Fruit fly (Drosophila melanogaster) whole organism, embryonic: ENCODE data around the gene PolD2.

Experiments used
- Aef1 ChIP-seq: fragments of 200-800 bp; sonication (Bioruptor generic); IDR thresholded peaks from 3 replicates; pipeline ENCODE4 v1.3.6; 2022; ENCODE audit warnings: missing biosample characterization, missing genetic modification characterization
- BtbVII ChIP-seq: fragments of 200-800 bp; sonication (Bioruptor generic); optimal IDR thresholded peaks from 3 replicates; lab custom pipeline; 2017; ENCODE audit warnings: missing biosample characterization, mild to moderate bottlenecking, missing genetic modification characterization
- CG10366 ChIP-seq: fragments of 200-800 bp; sonication (Bioruptor generic); IDR thresholded peaks from 2 replicates; pipeline ENCODE4 v1.3.6; 2022; ENCODE audit warnings: missing biosample characterization, missing genetic modification characterization
- CG10979 ChIP-seq: fragments of 200-800 bp; sonication (Bioruptor generic); optimal IDR thresholded peaks from 2 replicates; lab custom pipeline; 2018; ENCODE audit warnings: missing biosample characterization, mild to moderate bottlenecking, missing genetic modification characterization, moderate library complexity
- CG11560 ChIP-seq: fragments of 200-800 bp; sonication (Bioruptor generic); IDR thresholded peaks from 3 replicates; pipeline ENCODE4 v1.3.6; 2022; ENCODE audit warnings: missing biosample characterization, missing genetic modification characterization
- CG12104 ChIP-seq: fragments of 200-800 bp; sonication (Bioruptor generic); optimal IDR thresholded peaks from 3 replicates; lab custom pipeline; 2016; ENCODE audit warnings: missing biosample characterization, missing genetic modification characterization
- CG12942 ChIP-seq: fragments of 200-800 bp; sonication (Bioruptor generic); optimal IDR thresholded peaks from 3 replicates; lab custom pipeline; 2016; ENCODE audit warnings: missing biosample characterization, missing genetic modification characterization
- CG13287 ChIP-seq: fragments of 200-800 bp; sonication (Bioruptor generic); IDR thresholded peaks from 2 replicates; pipeline ENCODE4 v1.3.6; 2022; ENCODE audit warnings: missing biosample characterization, missing genetic modification characterization; ENCODE audit not compliant: partially characterized antibody
- CG13775 ChIP-seq: fragments of 200-800 bp; sonication (Bioruptor generic); optimal IDR thresholded peaks from 3 replicates; lab custom pipeline; 2017; ENCODE audit warnings: missing biosample characterization, mild to moderate bottlenecking, missing genetic modification characterization
- CG14014 ChIP-seq: fragments of 200-800 bp; sonication (Bioruptor generic); IDR thresholded peaks from 2 replicates; pipeline ENCODE4 v1.3.6; 2022; ENCODE audit warnings: missing biosample characterization, missing genetic modification characterization
- CG1603 ChIP-seq: fragments of 200-800 bp; sonication (Bioruptor generic); optimal IDR thresholded peaks from 2 replicates; lab custom pipeline; 2019; ENCODE audit warnings: missing biosample characterization, mild to moderate bottlenecking, missing genetic modification characterization, moderate library complexity
- CG1832 ChIP-seq: fragments of 200-800 bp; sonication (Bioruptor generic); optimal IDR thresholded peaks from 2 replicates; lab custom pipeline; 2017; ENCODE audit warnings: missing biosample characterization, mild to moderate bottlenecking, missing genetic modification characterization, inconsistent platforms
- CG18619 ChIP-seq: fragments of 200-800 bp; sonication (Bioruptor generic); optimal IDR thresholded peaks from 3 replicates; lab custom pipeline; 2017; ENCODE audit warnings: missing biosample characterization, mild to moderate bottlenecking, missing genetic modification characterization
- CG33557 ChIP-seq: fragments of 200-800 bp; sonication (Bioruptor generic); optimal IDR thresholded peaks from 2 replicates; lab custom pipeline; 2019; ENCODE audit warnings: missing biosample characterization, mild to moderate bottlenecking, missing genetic modification characterization, moderate library complexity
- CG34376 ChIP-seq: fragments of 200-800 bp; sonication (Bioruptor generic); optimal IDR thresholded peaks from 2 replicates; lab custom pipeline; 2018; ENCODE audit warnings: missing biosample characterization, mild to moderate bottlenecking, missing genetic modification characterization
- CG4360 ChIP-seq: fragments of 200-800 bp; sonication (Bioruptor generic); IDR thresholded peaks from 2 replicates; pipeline ENCODE4 v1.3.6; 2022; ENCODE audit warnings: missing biosample characterization, missing genetic modification characterization
- CG4820 ChIP-seq: fragments of 200-800 bp; sonication (Bioruptor generic); optimal IDR thresholded peaks from 3 replicates; lab custom pipeline; 2016; ENCODE audit warnings: missing biosample characterization, missing genetic modification characterization
- CG8359 ChIP-seq: fragments of 200-800 bp; sonication (Bioruptor generic); optimal IDR thresholded peaks from 2 replicates; lab custom pipeline; 2017; ENCODE audit warnings: missing biosample characterization, mild to moderate bottlenecking, missing genetic modification characterization, borderline replicate concordance
- CG9727 ChIP-seq: fragments of 200-800 bp; sonication (Bioruptor generic); optimal IDR thresholded peaks from 3 replicates; lab custom pipeline; 2017; ENCODE audit warnings: missing biosample characterization, mild to moderate bottlenecking, missing genetic modification characterization
- CG9797 ChIP-seq: fragments of 200-800 bp; sonication (Bioruptor generic); optimal IDR thresholded peaks from 3 replicates; lab custom pipeline; 2018; ENCODE audit warnings: missing biosample characterization, mild to moderate bottlenecking, missing genetic modification characterization
- Dbx ChIP-seq: fragments of 200-800 bp; sonication (Bioruptor generic); IDR thresholded peaks from 3 replicates; pipeline ENCODE4 v1.3.6; 2022; ENCODE audit warnings: missing biosample characterization, missing genetic modification characterization
- Fer1 ChIP-seq: fragments of 200-800 bp; sonication (Bioruptor generic); optimal IDR thresholded peaks from 2 replicates; lab custom pipeline; 2017; ENCODE audit warnings: missing biosample characterization, mild to moderate bottlenecking, missing genetic modification characterization
- Fer3 ChIP-seq: fragments of 200-800 bp; sonication (Bioruptor generic); optimal IDR thresholded peaks from 2 replicates; lab custom pipeline; 2018; ENCODE audit warnings: missing biosample characterization, mild to moderate bottlenecking, missing genetic modification characterization, moderate library complexity
- MBD-R2 ChIP-seq: fragments of 200-800 bp; sonication (Bioruptor generic); IDR thresholded peaks from 2 replicates; pipeline ENCODE4 v1.3.6; 2022; ENCODE audit warnings: missing biosample characterization, missing genetic modification characterization
- MTF-1 ChIP-seq: fragments of 200-800 bp; sonication (Bioruptor generic); optimal IDR thresholded peaks from 2 replicates; lab custom pipeline; 2018; ENCODE audit warnings: missing biosample characterization, mild to moderate bottlenecking, missing genetic modification characterization, borderline replicate concordance
- Med ChIP-seq: fragments of 200-800 bp; sonication (Bioruptor generic); peaks from one replicate; lab custom pipeline; 2016; ENCODE audit warnings: missing biosample characterization, missing genetic modification characterization, mild to moderate bottlenecking, inconsistent platforms, moderate library complexity
- NFAT ChIP-seq: fragments of 200-800 bp; sonication (Bioruptor generic); IDR thresholded peaks from 2 replicates; pipeline ENCODE4 v1.3.6; 2022; ENCODE audit warnings: missing biosample characterization, missing genetic modification characterization
- Scr ChIP-seq: fragments of 200-800 bp; sonication (Bioruptor generic); IDR thresholded peaks from 2 replicates; pipeline ENCODE4 v1.3.6; 2022; ENCODE audit warnings: missing biosample characterization, missing genetic modification characterization; ENCODE audit not compliant: partially characterized antibody
- Side ChIP-seq: fragments of 200-800 bp; sonication (Bioruptor generic); optimal IDR thresholded peaks from 2 replicates; lab custom pipeline; 2016; ENCODE audit warnings: missing biosample characterization, missing genetic modification characterization
- Sin3A ChIP-seq: fragments of >200 bp; optimal IDR thresholded peaks from 2 replicates; lab custom pipeline; 2018
- TFAM ChIP-seq: fragments of 200-800 bp; sonication (Bioruptor generic); optimal IDR thresholded peaks from 2 replicates; lab custom pipeline; 2017; ENCODE audit warnings: missing biosample characterization, missing genetic modification characterization, inconsistent platforms
- Tbp ChIP-seq: fragments of >200 bp; optimal IDR thresholded peaks from 2 replicates; lab custom pipeline; 2018; ENCODE audit warnings: missing biosample characterization, missing genetic modification characterization
- Vsx1 ChIP-seq: fragments of 200-800 bp; sonication (Bioruptor generic); optimal IDR thresholded peaks from 2 replicates; lab custom pipeline; 2017; ENCODE audit warnings: missing biosample characterization, mild to moderate bottlenecking, missing genetic modification characterization, missing genetic modification reagents
- ci ChIP-seq: fragments of 200-800 bp; sonication (Bioruptor generic); IDR thresholded peaks from 3 replicates; pipeline ENCODE4 v1.3.6; 2022; ENCODE audit warnings: missing biosample characterization, missing genetic modification characterization
- crp ChIP-seq, 2 experiments: fragments of 200-800 bp; sonication (Bioruptor generic); optimal IDR thresholded peaks; 2 replicates in 1 of 2; 3 replicates in 1 of 2; lab custom pipeline; 2017; ENCODE audit warnings: missing biosample characterization in 2 of 2, missing genetic modification characterization in 2 of 2, mild to moderate bottlenecking in 1 of 2, moderate library complexity in 1 of 2
- gcm2 ChIP-seq: fragments of 200-800 bp; sonication (Bioruptor generic); optimal IDR thresholded peaks from 2 replicates; lab custom pipeline; 2016; ENCODE audit warnings: missing biosample characterization, missing genetic modification characterization
- gt ChIP-seq: fragments of 200-800 bp; sonication (Bioruptor generic); IDR thresholded peaks from 2 replicates; pipeline ENCODE4 v1.3.6; 2022; ENCODE audit warnings: missing biosample characterization, missing genetic modification characterization
- hbn ChIP-seq: fragments of 200-800 bp; sonication (Bioruptor generic); IDR thresholded peaks from 2 replicates; pipeline ENCODE4 v1.3.6; 2022; ENCODE audit warnings: missing biosample characterization, missing genetic modification characterization; ENCODE audit not compliant: partially characterized antibody
- inv ChIP-seq: fragments of 200-800 bp; sonication (Bioruptor generic); IDR thresholded peaks from 2 replicates; pipeline ENCODE4 v1.3.6; 2022; ENCODE audit warnings: missing biosample characterization, missing genetic modification characterization; ENCODE audit not compliant: partially characterized antibody
- kni ChIP-seq: fragments of 200-800 bp; sonication (Bioruptor generic); optimal IDR thresholded peaks from 3 replicates; lab custom pipeline; 2017; ENCODE audit warnings: mild to moderate bottlenecking, missing biosample characterization, missing genetic modification reagents, missing genetic modification characterization
- lmd ChIP-seq: fragments of 200-800 bp; sonication (Bioruptor generic); IDR thresholded peaks from 2 replicates; pipeline ENCODE4 v1.3.6; 2022; ENCODE audit warnings: missing biosample characterization, missing genetic modification characterization
- luna ChIP-seq: fragments of 200-800 bp; sonication (Bioruptor generic); optimal IDR thresholded peaks from 2 replicates; lab custom pipeline; 2016; ENCODE audit warnings: missing biosample characterization, missing genetic modification characterization
- mirr ChIP-seq: fragments of 200-800 bp; sonication (Bioruptor generic); optimal IDR thresholded peaks from 3 replicates; lab custom pipeline; 2018; ENCODE audit warnings: missing biosample characterization, mild to moderate bottlenecking, missing genetic modification characterization
- mld ChIP-seq: fragments of 200-800 bp; sonication (Bioruptor generic); IDR thresholded peaks from 3 replicates; pipeline ENCODE4 v1.3.6; 2022; ENCODE audit warnings: missing biosample characterization, missing genetic modification characterization; ENCODE audit not compliant: partially characterized antibody
- odd ChIP-seq: fragments of 200-800 bp; sonication (Bioruptor generic); optimal IDR thresholded peaks from 2 replicates; lab custom pipeline; 2017; ENCODE audit warnings: missing biosample characterization, mild to moderate bottlenecking, missing genetic modification characterization
- onecut ChIP-seq: fragments of 200-800 bp; sonication (Bioruptor generic); IDR thresholded peaks from 2 replicates; pipeline ENCODE4 v1.3.6; 2022; ENCODE audit warnings: missing biosample characterization, missing genetic modification characterization
- phol ChIP-seq: fragments of 200-800 bp; sonication (Bioruptor generic); optimal IDR thresholded peaks from 3 replicates; lab custom pipeline; 2018; ENCODE audit warnings: missing biosample characterization, mild to moderate bottlenecking, missing genetic modification characterization, moderate library complexity
- pita ChIP-seq: fragments of 200-800 bp; sonication (Bioruptor generic); optimal IDR thresholded peaks from 2 replicates; lab custom pipeline; 2017; ENCODE audit warnings: missing biosample characterization, mild to moderate bottlenecking, missing genetic modification characterization
- shn ChIP-seq: fragments of 200-800 bp; sonication (Bioruptor generic); optimal IDR thresholded peaks from 3 replicates; lab custom pipeline; 2016; ENCODE audit warnings: missing biosample characterization, missing genetic modification characterization
- sisA ChIP-seq: fragments of 200-800 bp; sonication (Bioruptor generic); IDR thresholded peaks from 2 replicates; pipeline ENCODE4 v1.3.6; 2022; ENCODE audit warnings: missing biosample characterization, missing genetic modification characterization
- trem ChIP-seq: fragments of 200-800 bp; optimal IDR thresholded peaks from 3 replicates; lab custom pipeline; 2019; ENCODE audit warnings: missing biosample characterization, mild to moderate bottlenecking, missing genetic modification characterization, moderate library complexity

PolD2 gene

dm6 chr3L:1798649-1799048 is 23.2 kb downstream of the PolD2 start, which contains the start of gene Patj (continued):
- TF ChIP-seq CG1832 (GFP tag; lab: Kevin White, UChicago) (no peak), Side (GFP tag; lab: Kevin White, UChicago) (no peak), lmd (GFP tag; lab: Robert Waterston, UW) (no peak), CG1603 (no peak), CG34376 (GFP tag; lab: Kevin White, UChicago) (no peak), crp (GFP tag; optimal IDR thresholded peaks at IDR 0.05; lab: Kevin White, UChicago) (peak; percentile 81 to 97), ci (GFP tag; lab: Robert Waterston, UW) (0 out of 3 replicates have a peak, but pooled peaks have one; percentile 32), CG4360 (no peak), CG9797 (peak; percentile 24), CG14014 (GFP tag; lab: Robert Waterston, UW) (no peak), CG8359 (no peak), CG33557 (GFP tag; lab: Kevin White, UChicago) (no peak), MTF-1 (no peak), trem (tag; lab: Kevin White, UChicago) (peak; percentile 68), Dbx (GFP tag; lab: Robert Waterston, UW) (no peak), CG18619 (GFP tag; lab: Kevin White, UChicago) (no peak), mld (GFP tag; lab: Robert Waterston, UW) (no peak), pita (no peak), shn (GFP tag; lab: Kevin White, UChicago) (no peak), TFAM (GFP tag; lab: Kevin White, UChicago) (no peak), kni (GFP tag; lab: Kevin White, UChicago) (no peak), phol (tag; lab: Kevin White, UChicago) (peak; percentile 25), Sin3A (lab: Kevin White, UChicago) (peak; percentile 32), odd (GFP tag; lab: Kevin White, UChicago) (no peak), CG12942 (no peak), MBD-R2 (GFP tag; lab: Robert Waterston, UW) (peak; percentile 97), CG11560 (tag; lab: Robert Waterston, UW) (no peak), Fer1 (no peak), Vsx1 (GFP tag; lab: Kevin White, UChicago) (no peak), hbn (peak; percentile 37; the same call in 1 of the 2 replicates), luna (no peak), gt (GFP tag; lab: Robert Waterston, UW) (no peak), NFAT (GFP tag; lab: Robert Waterston, UW) (no peak), gcm2 (no peak), Fer3 (tag; lab: Kevin White, UChicago) (no peak), CG12104 (GFP tag; lab: Kevin White, UChicago) (no peak), CG10979 (no peak), inv (peak; percentile 35; the same call in 1 of the 2 replicates), Med (GFP tag; lab: Kevin White, UChicago) (peak; percentile 23), Scr (peak; percentile 55), onecut (GFP tag; lab: Robert Waterston, UW) (peak; percentile 17; the same call in 1 of the 2 replicates), BtbVII (no peak), mirr (GFP tag; lab: Kevin White, UChicago) (no peak), CG13775 (GFP tag; lab: Kevin White, UChicago) (no peak), CG10366 (no peak), CG13287 (GFP tag; lab: Robert Waterston, UW) (peak; percentile 72), Tbp (GFP tag; lab: Kevin White, UChicago) (no peak), Aef1 (no peak), CG9727 (no peak), sisA (GFP tag; lab: Robert Waterston, UW) (no peak), CG4820 (no peak)
